Worm (Caenorhabditis elegans) whole organism, young adult: ENCODE measurements around the gene nhr-291.

ENCODE experiments used
- B0261.1 ChIP-seq: sonication (generic microtip); optimal IDR thresholded peaks from 2 replicates; lab custom pipeline; 2016; ENCODE audit warnings: mild to moderate bottlenecking, missing genetic modification characterization, moderate library complexity, missing compliant biosample characterization
- F55B11.4 ChIP-seq: sonication (generic microtip); optimal IDR thresholded peaks from 2 replicates; lab custom pipeline; 2016; ENCODE audit warnings: missing compliant biosample characterization, missing genetic modification characterization, borderline replicate concordance; ENCODE audit not compliant: insufficient read depth
- Y56A3A.18 ChIP-seq: fragments of 200-800 bp; sonication (Bioruptor generic); IDR thresholded peaks from 2 replicates; pipeline ENCODE4 v1.3.6; 2022; ENCODE audit warnings: missing genetic modification reagents, missing genetic modification characterization, missing compliant biosample characterization
- ama-1 ChIP-seq, 3 experiments: fragments of 150-350 bp in 1 of 3; sonication (generic microtip) in 2 of 3; optimal IDR thresholded peaks; 2 replicates each; lab custom pipeline; 2014 to 2018; ENCODE audit warnings: missing biosample characterization in 2 of 3, missing genetic modification characterization in 2 of 3, missing genetic modification reagents in 2 of 3
- bed-1 ChIP-seq: fragments of 200-800 bp; sonication (Bioruptor generic); IDR thresholded peaks from 2 replicates; pipeline ENCODE4 v1.3.6; 2022; ENCODE audit warnings: missing genetic modification reagents, missing genetic modification characterization, missing compliant biosample characterization
- ceh-100 ChIP-seq: fragments of 200-800 bp; sonication (Bioruptor generic); IDR thresholded peaks from 2 replicates; pipeline ENCODE4 v1.3.6; 2022; ENCODE audit warnings: missing genetic modification reagents, missing genetic modification characterization, missing compliant biosample characterization
- ceh-27 ChIP-seq: fragments of 200-800 bp; sonication (Bioruptor generic); optimal IDR thresholded peaks from 2 replicates; lab custom pipeline; 2018; ENCODE audit warnings: mild to moderate bottlenecking, missing genetic modification characterization, moderate library complexity, missing compliant biosample characterization
- ets-4 ChIP-seq: fragments of 200-800 bp; sonication (Bioruptor generic); optimal IDR thresholded peaks from 2 replicates; lab custom pipeline; 2018; ENCODE audit warnings: mild to moderate bottlenecking, missing genetic modification characterization, missing compliant biosample characterization
- lag-1 ChIP-seq: fragments of 200-800 bp; sonication (Bioruptor generic); IDR thresholded peaks from 2 replicates; pipeline ENCODE4 v1.3.6; 2022; ENCODE audit warnings: missing genetic modification reagents, missing genetic modification characterization, missing compliant biosample characterization
- nhr-120 ChIP-seq: fragments of 200-800 bp; sonication (Bioruptor generic); IDR thresholded peaks from 2 replicates; pipeline ENCODE4 v1.3.6; 2022; ENCODE audit warnings: missing genetic modification characterization, missing compliant biosample characterization
- unc-62 ChIP-seq: fragments of 150-350 bp; optimal IDR thresholded peaks from 2 replicates; lab custom pipeline; 2014; ENCODE audit warnings: missing biosample characterization, missing genetic modification reagents, missing genetic modification characterization

- no peak for TF ChIP-seq nhr-120 (GFP tag; lab: Robert Waterston, UW)
- no peak for TF ChIP-seq ceh-100
- no peak for TF ChIP-seq ceh-27 (GFP tag; lab: Kevin White, UChicago)
- no peak for TF ChIP-seq ama-1 (optimal IDR thresholded peaks at IDR 0.05; lab: Kevin White, UChicago)
- TF ChIP-seq ama-1 (GFP tag; optimal IDR thresholded peaks at IDR 0.05; lab: Kevin White, UChicago), result no peak
- no peak for TF ChIP-seq unc-62 (GFP tag; lab: Kevin White, UChicago)
- no peak for TF ChIP-seq B0261.1 (tag; lab: Kevin White, UChicago)
- TF ChIP-seq lag-1 (GFP tag; lab: Robert Waterston, UW), result no peak
- no peak for TF ChIP-seq Y56A3A.18 (GFP tag; lab: Robert Waterston, UW)
- TF ChIP-seq F55B11.4 (tag; lab: Kevin White, UChicago), result no peak
- TF ChIP-seq bed-1 (GFP tag; lab: Robert Waterston, UW), result no peak
- TF ChIP-seq ets-4 (GFP tag; lab: Kevin White, UChicago), result no peak
Observed at ce11 chrV:15341404-15341803, 22.6 kb downstream of the nhr-291 start, which contains the start of gene clec-229.
